Worm (Caenorhabditis elegans) whole organism, midembryonic: ENCODE measurements around the gene Y75B7B.2.

Experiments used
- T22C8.4 ChIP-seq: fragments of 200-800 bp; sonication (Bioruptor generic); IDR thresholded peaks from 2 replicates; pipeline ENCODE4 v1.3.6; 2022; ENCODE audit warnings: missing genetic modification characterization, missing compliant biosample characterization
- med-1 ChIP-seq: sonication (generic microtip); optimal IDR thresholded peaks from 2 replicates; lab custom pipeline; 2017; ENCODE audit warnings: missing genetic modification characterization, mild to moderate bottlenecking, missing compliant biosample characterization, antibody characterized with exemption, missing genetic modification reagents; ENCODE audit not compliant: insufficient read depth
- ref-1 ChIP-seq: fragments of 200-800 bp; sonication (Bioruptor generic); conservative IDR thresholded peaks from 2 replicates; pipeline ENCODE4 v1.3.6; 2022; ENCODE audit warnings: missing genetic modification reagents, missing genetic modification characterization, missing compliant biosample characterization
- tab-1 ChIP-seq: fragments of 200-800 bp; sonication (Bioruptor generic); IDR thresholded peaks from 2 replicates; pipeline ENCODE4 v1.3.6; 2022; ENCODE audit warnings: missing genetic modification characterization, missing compliant biosample characterization
- ztf-23 ChIP-seq: fragments of 200-800 bp; sonication (Bioruptor generic); IDR thresholded peaks from 2 replicates; pipeline ENCODE4 v1.3.6; 2022; ENCODE audit warnings: missing genetic modification reagents, missing genetic modification characterization, missing compliant biosample characterization

- TF ChIP-seq T22C8.4 (GFP tag; lab: Robert Waterston, UW) (no peak), med-1 (GFP tag; lab: Kevin White, UChicago) (no peak), ref-1 (no peak), tab-1 (GFP tag; lab: Robert Waterston, UW) (no peak), ztf-23 (GFP tag; lab: Robert Waterston, UW) (no peak)
These were observed 30.0 kb upstream of the Y75B7B.2 start for ce11 chrV:1305846-1306245.
